Fruit fly (Drosophila melanogaster) whole organism, embryonic: ENCODE data around the gene CG46304.

Experiments used
- Aef1 ChIP-seq: fragments of 200-800 bp; sonication (Bioruptor generic); IDR thresholded peaks from 3 replicates; pipeline ENCODE4 v1.3.6; 2022; ENCODE audit warnings: missing biosample characterization, missing genetic modification characterization
- Blimp-1 ChIP-seq: fragments of 200-800 bp; sonication (Bioruptor generic); optimal IDR thresholded peaks from 3 replicates; lab custom pipeline; 2018; ENCODE audit warnings: missing biosample characterization, missing genetic modification characterization, mild to moderate bottlenecking, moderate library complexity, missing genetic modification reagents
- CG1024 ChIP-seq: fragments of 200-800 bp; sonication (Bioruptor generic); IDR thresholded peaks from 2 replicates; pipeline ENCODE4 v1.3.6; 2022; ENCODE audit warnings: missing biosample characterization, missing genetic modification characterization
- CG10543 ChIP-seq: fragments of 200-800 bp; sonication (Bioruptor generic); optimal IDR thresholded peaks from 3 replicates; lab custom pipeline; 2017; ENCODE audit warnings: missing biosample characterization, mild to moderate bottlenecking, missing genetic modification characterization, moderate library complexity
- CG10959 ChIP-seq: fragments of 200-800 bp; sonication (Bioruptor generic); IDR thresholded peaks from 2 replicates; pipeline ENCODE4 v1.3.6; 2022; ENCODE audit warnings: missing biosample characterization, missing genetic modification characterization
- CG11093 ChIP-seq: fragments of 200-800 bp; sonication (Bioruptor generic); IDR thresholded peaks from 3 replicates; pipeline ENCODE4 v1.3.6; 2022; ENCODE audit warnings: missing biosample characterization, missing genetic modification characterization
- CG11696 ChIP-seq: fragments of 200-800 bp; sonication (Bioruptor generic); IDR thresholded peaks from 2 replicates; pipeline ENCODE4 v1.3.6; 2022; ENCODE audit warnings: missing biosample characterization, missing genetic modification characterization
- CG12071 ChIP-seq: fragments of 200-800 bp; sonication (Bioruptor generic); optimal IDR thresholded peaks from 3 replicates; lab custom pipeline; 2018; ENCODE audit warnings: missing biosample characterization, mild to moderate bottlenecking, missing genetic modification characterization
- CG1233 ChIP-seq: fragments of 200-800 bp; sonication (Bioruptor generic); optimal IDR thresholded peaks from 4 replicates; lab custom pipeline; 2018; ENCODE audit warnings: missing biosample characterization, mild to moderate bottlenecking, missing genetic modification characterization
- CG12659 ChIP-seq: fragments of 200-800 bp; sonication (Bioruptor generic); optimal IDR thresholded peaks from 3 replicates; lab custom pipeline; 2017; ENCODE audit warnings: mild to moderate bottlenecking, missing biosample characterization, missing genetic modification reagents, missing genetic modification characterization
- CG13775 ChIP-seq: fragments of 200-800 bp; sonication (Bioruptor generic); optimal IDR thresholded peaks from 3 replicates; lab custom pipeline; 2017; ENCODE audit warnings: missing biosample characterization, mild to moderate bottlenecking, missing genetic modification characterization
- CG15696 ChIP-seq: fragments of 200-800 bp; sonication (Bioruptor generic); optimal IDR thresholded peaks from 2 replicates; lab custom pipeline; 2019; ENCODE audit warnings: missing biosample characterization, mild to moderate bottlenecking, missing genetic modification characterization, moderate library complexity
- CG17385 ChIP-seq: fragments of 200-800 bp; sonication (Bioruptor generic); optimal IDR thresholded peaks from 3 replicates; lab custom pipeline; 2018; ENCODE audit warnings: missing biosample characterization, mild to moderate bottlenecking, missing genetic modification characterization
- CG17829 ChIP-seq: fragments of 200-800 bp; optimal IDR thresholded peaks from 2 replicates; lab custom pipeline; 2019; ENCODE audit warnings: missing biosample characterization, mild to moderate bottlenecking, missing genetic modification characterization, moderate library complexity
- CG30403 ChIP-seq: fragments of 200-800 bp; sonication (Bioruptor generic); optimal IDR thresholded peaks from 3 replicates; lab custom pipeline; 2016; ENCODE audit warnings: missing biosample characterization, missing genetic modification characterization
- CG30431 ChIP-seq: fragments of 200-800 bp; sonication (Bioruptor generic); optimal IDR thresholded peaks from 2 replicates; lab custom pipeline; 2017; ENCODE audit warnings: missing biosample characterization, missing genetic modification characterization
- CG4360 ChIP-seq: fragments of 200-800 bp; sonication (Bioruptor generic); IDR thresholded peaks from 2 replicates; pipeline ENCODE4 v1.3.6; 2022; ENCODE audit warnings: missing biosample characterization, missing genetic modification characterization
- CG6175 ChIP-seq: fragments of 200-800 bp; sonication (Bioruptor generic); IDR thresholded peaks from 3 replicates; pipeline ENCODE4 v1.3.6; 2022; ENCODE audit warnings: missing biosample characterization, missing genetic modification characterization
- CG6254 ChIP-seq: fragments of 200-800 bp; sonication (Bioruptor generic); optimal IDR thresholded peaks from 3 replicates; lab custom pipeline; 2017; ENCODE audit warnings: mild to moderate bottlenecking, missing biosample characterization, missing genetic modification reagents, missing genetic modification characterization
- CG6689 ChIP-seq: fragments of 200-800 bp; sonication (Bioruptor generic); IDR thresholded peaks from 2 replicates; pipeline ENCODE4 v1.3.6; 2022; ENCODE audit warnings: missing biosample characterization, missing genetic modification characterization
- CG7839 ChIP-seq: fragments of 200-800 bp; sonication (Bioruptor generic); optimal IDR thresholded peaks from 3 replicates; lab custom pipeline; 2018; ENCODE audit warnings: missing biosample characterization, mild to moderate bottlenecking, missing genetic modification characterization, moderate library complexity
- CG8290 ChIP-seq, 3 experiments: fragments of 200-800 bp; sonication (Bioruptor generic); optimal IDR thresholded peaks; 2 replicates each; lab custom pipeline; 2016 to 2019; ENCODE audit warnings: missing biosample characterization in 3 of 3, missing genetic modification characterization in 3 of 3, mild to moderate bottlenecking in 2 of 3, moderate library complexity in 1 of 3
- D19A ChIP-seq: fragments of 200-800 bp; optimal IDR thresholded peaks from 3 replicates; lab custom pipeline; 2019; ENCODE audit warnings: missing biosample characterization, mild to moderate bottlenecking, missing genetic modification characterization, moderate library complexity
- Dbx ChIP-seq: fragments of 200-800 bp; sonication (Bioruptor generic); IDR thresholded peaks from 3 replicates; pipeline ENCODE4 v1.3.6; 2022; ENCODE audit warnings: missing biosample characterization, missing genetic modification characterization
- Dll ChIP-seq: fragments of 200-800 bp; sonication (Bioruptor generic); IDR thresholded peaks from 4 replicates; pipeline ENCODE4 v1.3.6; 2022; ENCODE audit warnings: missing biosample characterization, missing genetic modification characterization; ENCODE audit not compliant: partially characterized antibody
- H2.0 ChIP-seq: fragments of 200-800 bp; sonication (Bioruptor generic); IDR thresholded peaks from 2 replicates; pipeline ENCODE4 v1.3.6; 2022; ENCODE audit warnings: missing biosample characterization, missing genetic modification characterization
- NFAT ChIP-seq: fragments of 200-800 bp; sonication (Bioruptor generic); IDR thresholded peaks from 2 replicates; pipeline ENCODE4 v1.3.6; 2022; ENCODE audit warnings: missing biosample characterization, missing genetic modification characterization
- Nf-YB ChIP-seq: fragments of 200-800 bp; sonication (Bioruptor generic); optimal IDR thresholded peaks from 3 replicates; lab custom pipeline; 2019; ENCODE audit warnings: missing biosample characterization, mild to moderate bottlenecking, missing genetic modification characterization, moderate library complexity
- PHDP ChIP-seq: fragments of 200-800 bp; sonication (Bioruptor generic); optimal IDR thresholded peaks from 3 replicates; lab custom pipeline; 2018; ENCODE audit warnings: missing biosample characterization, mild to moderate bottlenecking, missing genetic modification characterization, moderate library complexity
- Six4 ChIP-seq: fragments of 200-800 bp; sonication (Bioruptor generic); optimal IDR thresholded peaks from 2 replicates; lab custom pipeline; 2016; ENCODE audit warnings: missing biosample characterization, missing genetic modification characterization
- Sox102F ChIP-seq: fragments of 200-800 bp; sonication (Bioruptor generic); optimal IDR thresholded peaks from 2 replicates; lab custom pipeline; 2018; ENCODE audit warnings: missing biosample characterization, mild to moderate bottlenecking, missing genetic modification characterization, moderate library complexity
- Vsx1 ChIP-seq: fragments of 200-800 bp; sonication (Bioruptor generic); optimal IDR thresholded peaks from 2 replicates; lab custom pipeline; 2017; ENCODE audit warnings: missing biosample characterization, mild to moderate bottlenecking, missing genetic modification characterization, missing genetic modification reagents
- abd-A ChIP-seq: fragments of 200-800 bp; sonication (Bioruptor generic); optimal IDR thresholded peaks from 3 replicates; lab custom pipeline; 2019; ENCODE audit warnings: missing biosample characterization, mild to moderate bottlenecking, missing genetic modification characterization, moderate library complexity
- ac ChIP-seq: fragments of 200-800 bp; sonication (Bioruptor generic); optimal IDR thresholded peaks from 3 replicates; lab custom pipeline; 2017; ENCODE audit warnings: missing biosample characterization, mild to moderate bottlenecking, missing genetic modification characterization
- bowl ChIP-seq: fragments of 200-800 bp; sonication (Bioruptor generic); IDR thresholded peaks from 2 replicates; pipeline ENCODE4 v1.3.6; 2022; ENCODE audit warnings: missing biosample characterization, missing genetic modification characterization
- caup ChIP-seq: fragments of 200-800 bp; sonication (Bioruptor generic); optimal IDR thresholded peaks from 3 replicates; lab custom pipeline; 2017; ENCODE audit warnings: missing biosample characterization, mild to moderate bottlenecking, missing genetic modification characterization, moderate library complexity; ENCODE audit not compliant: severe bottlenecking
- cg ChIP-seq: fragments of 200-800 bp; sonication (Bioruptor generic); optimal IDR thresholded peaks from 3 replicates; lab custom pipeline; 2019; ENCODE audit warnings: missing biosample characterization, mild to moderate bottlenecking, missing genetic modification characterization, moderate library complexity
- crol ChIP-seq: fragments of 200-800 bp; sonication (Bioruptor generic); IDR thresholded peaks from 2 replicates; pipeline ENCODE4 v1.3.6; 2022; ENCODE audit warnings: missing biosample characterization, missing genetic modification characterization
- crp ChIP-seq, 2 experiments: fragments of 200-800 bp; sonication (Bioruptor generic); optimal IDR thresholded peaks; 2 replicates in 1 of 2; 3 replicates in 1 of 2; lab custom pipeline; 2017; ENCODE audit warnings: missing biosample characterization in 2 of 2, missing genetic modification characterization in 2 of 2, mild to moderate bottlenecking in 1 of 2, moderate library complexity in 1 of 2
- eve ChIP-seq, 2 experiments: fragments of >200 bp; optimal IDR thresholded peaks; 2 replicates each; lab custom pipeline; 2017; ENCODE audit warnings: missing biosample characterization in 2 of 2, missing genetic modification characterization in 2 of 2
- pzg ChIP-seq: fragments of 200-800 bp; sonication (Bioruptor generic); optimal IDR thresholded peaks from 3 replicates; lab custom pipeline; 2018; ENCODE audit warnings: missing biosample characterization, mild to moderate bottlenecking, missing genetic modification characterization, moderate library complexity
- ranshi ChIP-seq: fragments of 200-800 bp; sonication (Bioruptor generic); IDR thresholded peaks from 2 replicates; pipeline ENCODE4 v1.3.6; 2022; ENCODE audit warnings: missing biosample characterization, missing genetic modification characterization
- repo ChIP-seq: fragments of 200-800 bp; sonication (Bioruptor generic); optimal IDR thresholded peaks from 2 replicates; lab custom pipeline; 2016; ENCODE audit warnings: missing biosample characterization, missing genetic modification characterization
- scrt ChIP-seq: fragments of 200-800 bp; sonication (Bioruptor generic); optimal IDR thresholded peaks from 2 replicates; lab custom pipeline; 2018; ENCODE audit warnings: missing biosample characterization, mild to moderate bottlenecking, missing genetic modification characterization, moderate library complexity
- shn ChIP-seq: fragments of 200-800 bp; sonication (Bioruptor generic); optimal IDR thresholded peaks from 3 replicates; lab custom pipeline; 2016; ENCODE audit warnings: missing biosample characterization, missing genetic modification characterization
- sr ChIP-seq: fragments of 200-800 bp; sonication (Bioruptor generic); IDR thresholded peaks from 3 replicates; pipeline ENCODE4 v1.3.6; 2022; ENCODE audit warnings: missing biosample characterization, missing genetic modification characterization
- toy ChIP-seq: fragments of 200-800 bp; sonication (Bioruptor generic); IDR thresholded peaks from 2 replicates; pipeline ENCODE4 v1.3.6; 2022; ENCODE audit warnings: missing biosample characterization, missing genetic modification characterization
- wdn ChIP-seq: fragments of 200-800 bp; sonication (Bioruptor generic); IDR thresholded peaks from 2 replicates; pipeline ENCODE4 v1.3.6; 2022; ENCODE audit warnings: missing biosample characterization, missing genetic modification characterization
- zfh2 ChIP-seq: fragments of 200-800 bp; sonication (Bioruptor generic); optimal IDR thresholded peaks from 2 replicates; lab custom pipeline; 2016; ENCODE audit warnings: missing biosample characterization, missing genetic modification characterization

CG46304 gene

dm6 chr2L:18957142-18957674 lies 11.1 kb downstream of the CG46304 start, which contains the start of gene Bhmt (continued):
- TF ChIP-seq ranshi (GFP tag; lab: Robert Waterston, UW): peak; percentile 73
- TF ChIP-seq CG11093 (GFP tag; lab: Robert Waterston, UW): 0 out of 3 replicates have a peak, but pooled peaks have one; percentile 36
- peak; percentile 31 for TF ChIP-seq Six4 (GFP tag; lab: Kevin White, UChicago)
- TF ChIP-seq Dbx (GFP tag; lab: Robert Waterston, UW): peak; percentile 78; the same call in 2 of the 3 replicates
- peak; percentile 66 for TF ChIP-seq scrt
- TF ChIP-seq CG11696 (GFP tag; lab: Robert Waterston, UW): peak; percentile 61
- no peak for TF ChIP-seq CG4360 (GFP tag; lab: Robert Waterston, UW)
- TF ChIP-seq bowl: peak; percentile 50; the same call in 1 of the 2 replicates
- peak; percentile 69 for TF ChIP-seq CG12659 (GFP tag; lab: Kevin White, UChicago)
- no peak for TF ChIP-seq ac
- no peak for TF ChIP-seq CG10959 (GFP tag; lab: Robert Waterston, UW)
- TF ChIP-seq CG6689 (GFP tag; lab: Robert Waterston, UW): peak; percentile 68
- TF ChIP-seq PHDP: peak; percentile 80
- no peak for TF ChIP-seq shn (GFP tag; lab: Kevin White, UChicago)
- TF ChIP-seq CG17829 (tag; lab: Kevin White, UChicago): peak; percentile 71
- no peak for TF ChIP-seq crol
- TF ChIP-seq repo: no peak
- no peak for TF ChIP-seq CG30431 (GFP tag; lab: Kevin White, UChicago)
- TF ChIP-seq CG10543: peak; percentile 76
- TF ChIP-seq Blimp-1 (GFP tag; lab: Kevin White, UChicago): peak; percentile 44
- TF ChIP-seq Dll (GFP tag; lab: Robert Waterston, UW): no peak
- TF ChIP-seq Sox102F: peak; percentile 62
- peak in 1 of 2 experiments; percentile 77 for TF ChIP-seq crp (GFP tag; optimal IDR thresholded peaks at IDR 0.05; lab: Kevin White, UChicago)
- TF ChIP-seq sr: no peak
- peak; percentile 47 for TF ChIP-seq CG30403
- TF ChIP-seq Vsx1 (GFP tag; lab: Kevin White, UChicago): peak; percentile 35
- peak; percentile 4 for TF ChIP-seq pzg (GFP tag; lab: Kevin White, UChicago)
- TF ChIP-seq CG17385 (GFP tag; lab: Kevin White, UChicago): peak; percentile 62
- TF ChIP-seq H2.0 (GFP tag; lab: Robert Waterston, UW): peak; percentile 71
- peak; percentile 40 for TF ChIP-seq Nf-YB
- peak; percentile 24 for TF ChIP-seq cg
- peak; percentile 40; the same call in 1 of the 2 replicates for TF ChIP-seq toy (GFP tag; lab: Robert Waterston, UW)
- no peak for TF ChIP-seq abd-A (tag; lab: Kevin White, UChicago)
- peak; percentile 51; the same call in 1 of the 2 replicates for TF ChIP-seq wdn (GFP tag; lab: Robert Waterston, UW)
- peak; percentile 42; the same call in 1 of the 2 replicates for TF ChIP-seq CG1024 (GFP tag; lab: Robert Waterston, UW)
- TF ChIP-seq D19A (tag; lab: Kevin White, UChicago): peak; percentile 81
- no peak; the same call in 2 of the 3 replicates for TF ChIP-seq CG6175 (GFP tag; lab: Robert Waterston, UW)
- TF ChIP-seq Aef1 (GFP tag; lab: Robert Waterston, UW): peak; percentile 59; the same call in 2 of the 3 replicates
- peak; percentile 69 for TF ChIP-seq caup (GFP tag; lab: Kevin White, UChicago)
- TF ChIP-seq CG7839 (tag; lab: Kevin White, UChicago): peak; percentile 84
- peak; percentile 13 for TF ChIP-seq CG12071 (GFP tag; lab: Kevin White, UChicago)
- peak; percentile 51 for TF ChIP-seq CG13775
- TF ChIP-seq NFAT (GFP tag; lab: Robert Waterston, UW): peak; percentile 84; the same call in 1 of the 2 replicates
- TF ChIP-seq CG1233 (GFP tag; lab: Kevin White, UChicago): peak; percentile 58
- TF ChIP-seq CG6254: peak; percentile 15
- TF ChIP-seq eve (GFP tag; optimal IDR thresholded peaks at IDR 0.05; lab: Kevin White, UChicago): no peak
- TF ChIP-seq CG15696 (tag; lab: Kevin White, UChicago): peak; percentile 32
- peak; percentile 14 for TF ChIP-seq zfh2 (GFP tag; lab: Kevin White, UChicago)
- TF ChIP-seq CG8290 (GFP tag; optimal IDR thresholded peaks at IDR 0.05; lab: Kevin White, UChicago): no peak
- TF ChIP-seq CG8290 (tag; optimal IDR thresholded peaks at IDR 0.05; lab: Kevin White, UChicago): peak in 1 of 2 experiments; percentile 2
